Fruit fly (Drosophila melanogaster) whole organism, embryonic: ENCODE results near the gene CG43255.

Experiments
- Aef1 ChIP-seq: fragments of 200-800 bp; sonication (Bioruptor generic); IDR thresholded peaks from 3 replicates; pipeline ENCODE4 v1.3.6; 2022; ENCODE audit warnings: missing biosample characterization, missing genetic modification characterization
- Asciz ChIP-seq: fragments of 200-800 bp; sonication (Bioruptor generic); optimal IDR thresholded peaks from 2 replicates; lab custom pipeline; 2017; ENCODE audit warnings: missing biosample characterization, mild to moderate bottlenecking, missing genetic modification characterization, missing genetic modification reagents
- BEAF-32 ChIP-seq: fragments of 200-800 bp; sonication (Bioruptor generic); optimal IDR thresholded peaks from 3 replicates; lab custom pipeline; 2017; ENCODE audit warnings: missing biosample characterization, missing genetic modification characterization, mild to moderate bottlenecking, moderate library complexity, missing genetic modification reagents
- Bgb ChIP-seq: fragments of 200-800 bp; sonication (Bioruptor generic); IDR thresholded peaks from 2 replicates; pipeline ENCODE4 v1.3.6; 2022; ENCODE audit warnings: missing biosample characterization, missing genetic modification characterization; ENCODE audit not compliant: partially characterized antibody
- Blimp-1 ChIP-seq: fragments of 200-800 bp; sonication (Bioruptor generic); optimal IDR thresholded peaks from 3 replicates; lab custom pipeline; 2018; ENCODE audit warnings: missing biosample characterization, missing genetic modification characterization, mild to moderate bottlenecking, moderate library complexity, missing genetic modification reagents
- CG10321 ChIP-seq: fragments of 200-800 bp; sonication (Bioruptor generic); IDR thresholded peaks from 2 replicates; pipeline ENCODE4 v1.3.6; 2022; ENCODE audit warnings: missing biosample characterization, missing genetic modification characterization
- CG10366 ChIP-seq: fragments of 200-800 bp; sonication (Bioruptor generic); IDR thresholded peaks from 2 replicates; pipeline ENCODE4 v1.3.6; 2022; ENCODE audit warnings: missing biosample characterization, missing genetic modification characterization
- CG12071 ChIP-seq: fragments of 200-800 bp; sonication (Bioruptor generic); optimal IDR thresholded peaks from 3 replicates; lab custom pipeline; 2018; ENCODE audit warnings: missing biosample characterization, mild to moderate bottlenecking, missing genetic modification characterization
- CG14710 ChIP-seq: fragments of 200-800 bp; sonication (Bioruptor generic); optimal IDR thresholded peaks from 3 replicates; lab custom pipeline; 2019; ENCODE audit warnings: missing biosample characterization, mild to moderate bottlenecking, missing genetic modification characterization, moderate library complexity
- CG14860 ChIP-seq: fragments of 200-800 bp; sonication (Bioruptor generic); IDR thresholded peaks from 3 replicates; pipeline ENCODE4 v1.3.6; 2022; ENCODE audit warnings: missing biosample characterization, missing genetic modification characterization; ENCODE audit not compliant: partially characterized antibody
- CG15269 ChIP-seq: fragments of 200-800 bp; sonication (Bioruptor generic); optimal IDR thresholded peaks from 2 replicates; lab custom pipeline; 2018; ENCODE audit warnings: missing biosample characterization, mild to moderate bottlenecking, missing genetic modification characterization, moderate library complexity
- CG16863 ChIP-seq: fragments of 200-800 bp; sonication (Bioruptor generic); optimal IDR thresholded peaks from 3 replicates; lab custom pipeline; 2016; ENCODE audit warnings: missing biosample characterization, missing genetic modification characterization
- CG30403 ChIP-seq: fragments of 200-800 bp; sonication (Bioruptor generic); optimal IDR thresholded peaks from 3 replicates; lab custom pipeline; 2016; ENCODE audit warnings: missing biosample characterization, missing genetic modification characterization
- CG32532 ChIP-seq: fragments of 200-800 bp; sonication (Bioruptor generic); IDR thresholded peaks from 2 replicates; pipeline ENCODE4 v1.3.6; 2022; ENCODE audit warnings: missing biosample characterization, missing genetic modification characterization
- CG34422 ChIP-seq: fragments of 200-800 bp; sonication (Bioruptor generic); IDR thresholded peaks from 3 replicates; pipeline ENCODE4 v1.3.6; 2022; ENCODE audit warnings: missing biosample characterization, missing genetic modification characterization
- CG4282 ChIP-seq: fragments of 200-800 bp; sonication (Bioruptor generic); optimal IDR thresholded peaks from 2 replicates; lab custom pipeline; 2016; ENCODE audit warnings: missing biosample characterization, missing genetic modification characterization
- CG4707 ChIP-seq: fragments of 200-800 bp; sonication (Bioruptor generic); optimal IDR thresholded peaks from 2 replicates; lab custom pipeline; 2018; ENCODE audit warnings: missing biosample characterization, mild to moderate bottlenecking, missing genetic modification characterization, moderate library complexity
- CG4854 ChIP-seq: fragments of 200-800 bp; sonication (Bioruptor generic); optimal IDR thresholded peaks from 2 replicates; lab custom pipeline; 2016; ENCODE audit warnings: missing biosample characterization, missing genetic modification characterization, inconsistent platforms
- CG6683 ChIP-seq: fragments of 200-800 bp; sonication (Bioruptor generic); optimal IDR thresholded peaks from 2 replicates; lab custom pipeline; 2017; ENCODE audit warnings: missing biosample characterization, mild to moderate bottlenecking, missing genetic modification characterization, missing genetic modification reagents
- CG7372 ChIP-seq: fragments of 200-800 bp; sonication (Bioruptor generic); IDR thresholded peaks from 2 replicates; pipeline ENCODE4 v1.3.6; 2022; ENCODE audit warnings: missing biosample characterization, missing genetic modification characterization
- CG8924 ChIP-seq: fragments of 200-800 bp; optimal IDR thresholded peaks from 3 replicates; lab custom pipeline; 2019; ENCODE audit warnings: missing biosample characterization, mild to moderate bottlenecking, missing genetic modification characterization, moderate library complexity
- CG9797 ChIP-seq: fragments of 200-800 bp; sonication (Bioruptor generic); optimal IDR thresholded peaks from 3 replicates; lab custom pipeline; 2018; ENCODE audit warnings: missing biosample characterization, mild to moderate bottlenecking, missing genetic modification characterization
- Dbx ChIP-seq: fragments of 200-800 bp; sonication (Bioruptor generic); IDR thresholded peaks from 3 replicates; pipeline ENCODE4 v1.3.6; 2022; ENCODE audit warnings: missing biosample characterization, missing genetic modification characterization
- HLH54F ChIP-seq: fragments of 200-800 bp; sonication (Bioruptor generic); optimal IDR thresholded peaks from 3 replicates; lab custom pipeline; 2016; ENCODE audit warnings: missing biosample characterization, missing genetic modification characterization
- MBD-R2 ChIP-seq: fragments of 200-800 bp; sonication (Bioruptor generic); IDR thresholded peaks from 2 replicates; pipeline ENCODE4 v1.3.6; 2022; ENCODE audit warnings: missing biosample characterization, missing genetic modification characterization
- Mrtf ChIP-seq: fragments of 200-800 bp; sonication (Bioruptor generic); IDR thresholded peaks from 3 replicates; pipeline ENCODE4 v1.3.6; 2022; ENCODE audit warnings: missing biosample characterization, missing genetic modification characterization
- NC2α ChIP-seq: fragments of 200-800 bp; sonication (Bioruptor generic); optimal IDR thresholded peaks from 2 replicates; lab custom pipeline; 2016; ENCODE audit warnings: missing biosample characterization, missing genetic modification characterization
- NFAT ChIP-seq: fragments of 200-800 bp; sonication (Bioruptor generic); IDR thresholded peaks from 2 replicates; pipeline ENCODE4 v1.3.6; 2022; ENCODE audit warnings: missing biosample characterization, missing genetic modification characterization
- Nf-YC ChIP-seq: fragments of 200-800 bp; optimal IDR thresholded peaks from 3 replicates; lab custom pipeline; 2019; ENCODE audit warnings: missing biosample characterization, mild to moderate bottlenecking, missing genetic modification characterization, moderate library complexity
- Trl ChIP-seq, 3 experiments: fragments of >200 bp in 2 of 3; fragments of 200-800 bp in 1 of 3; sonication (Bioruptor generic) in 1 of 3; optimal IDR thresholded peaks; 2 replicates in 1 of 3; 3 replicates in 2 of 3; lab custom pipeline; 2016 to 2017; ENCODE audit warnings: missing biosample characterization in 1 of 3, missing genetic modification characterization in 1 of 3
- caup ChIP-seq: fragments of 200-800 bp; sonication (Bioruptor generic); optimal IDR thresholded peaks from 3 replicates; lab custom pipeline; 2017; ENCODE audit warnings: missing biosample characterization, mild to moderate bottlenecking, missing genetic modification characterization, moderate library complexity; ENCODE audit not compliant: severe bottlenecking
- ci ChIP-seq: fragments of 200-800 bp; sonication (Bioruptor generic); IDR thresholded peaks from 3 replicates; pipeline ENCODE4 v1.3.6; 2022; ENCODE audit warnings: missing biosample characterization, missing genetic modification characterization
- dpn ChIP-seq, 2 experiments: fragments of 200-800 bp; sonication (Bioruptor generic); optimal IDR thresholded peaks; 3 replicates each; lab custom pipeline; 2016; ENCODE audit warnings: missing biosample characterization in 2 of 2, missing genetic modification characterization in 2 of 2
- ftz-f1 ChIP-seq: fragments of 200-800 bp; sonication (Bioruptor generic); optimal IDR thresholded peaks from 2 replicates; lab custom pipeline; 2016; ENCODE audit warnings: missing biosample characterization, missing genetic modification characterization
- kay ChIP-seq: fragments of 200-800 bp; sonication (Bioruptor generic); optimal IDR thresholded peaks from 2 replicates; lab custom pipeline; 2016; ENCODE audit warnings: missing biosample characterization, missing genetic modification characterization
- lbe ChIP-seq: fragments of 200-800 bp; sonication (Bioruptor generic); optimal IDR thresholded peaks from 2 replicates; lab custom pipeline; 2016; ENCODE audit warnings: missing biosample characterization, mild to moderate bottlenecking, missing genetic modification characterization
- mam ChIP-seq: fragments of 200-800 bp; sonication (Bioruptor generic); optimal IDR thresholded peaks from 3 replicates; lab custom pipeline; 2016; ENCODE audit warnings: missing biosample characterization, missing genetic modification characterization
- org-1 ChIP-seq: fragments of 200-800 bp; sonication (Bioruptor generic); optimal IDR thresholded peaks from 2 replicates; lab custom pipeline; 2017; ENCODE audit warnings: missing biosample characterization, missing genetic modification characterization
- otp ChIP-seq: fragments of 200-800 bp; sonication (Bioruptor generic); IDR thresholded peaks from 3 replicates; pipeline ENCODE4, ENCODE4 v1.3.6; 2022; ENCODE audit warnings: missing biosample characterization, missing genetic modification characterization
- pan ChIP-seq, 4 experiments: fragments of >200 bp in 3 of 4; fragments of 200-800 bp in 1 of 4; sonication (Bioruptor generic) in 1 of 4; optimal IDR thresholded peaks in 3 of 4; IDR thresholded peaks in 1 of 4; 2 replicates each; pipeline versions ENCODE4 v1.3.6 to Lab custom; 2017 to 2022; ENCODE audit warnings: missing biosample characterization in 2 of 4, missing genetic modification characterization in 2 of 4, mixed read lengths in 1 of 4
- pros ChIP-seq: fragments of 200-800 bp; sonication (Bioruptor generic); optimal IDR thresholded peaks from 3 replicates; lab custom pipeline; 2019; ENCODE audit warnings: missing biosample characterization, mild to moderate bottlenecking, missing genetic modification characterization, moderate library complexity
- seq ChIP-seq: fragments of 200-800 bp; sonication (Bioruptor generic); IDR thresholded peaks from 2 replicates; pipeline ENCODE4 v1.3.6; 2022; ENCODE audit warnings: missing biosample characterization, missing genetic modification characterization
- shn ChIP-seq: fragments of 200-800 bp; sonication (Bioruptor generic); optimal IDR thresholded peaks from 3 replicates; lab custom pipeline; 2016; ENCODE audit warnings: missing biosample characterization, missing genetic modification characterization
- sim ChIP-seq: fragments of 200-800 bp; sonication (Bioruptor generic); IDR thresholded peaks from 2 replicates; pipeline ENCODE4 v1.3.6; 2022; ENCODE audit warnings: missing biosample characterization, missing genetic modification characterization
- tll ChIP-seq, 2 experiments: fragments of 200-800 bp in 1 of 2; fragments of >200 bp in 1 of 2; sonication (Bioruptor generic) in 1 of 2; optimal IDR thresholded peaks; 2 replicates each; lab custom pipeline; 2017 to 2019; ENCODE audit warnings: missing biosample characterization in 2 of 2, missing genetic modification characterization in 2 of 2, mild to moderate bottlenecking in 1 of 2, moderate library complexity in 1 of 2
- toy ChIP-seq: fragments of 200-800 bp; sonication (Bioruptor generic); IDR thresholded peaks from 2 replicates; pipeline ENCODE4 v1.3.6; 2022; ENCODE audit warnings: missing biosample characterization, missing genetic modification characterization
- trem ChIP-seq: fragments of 200-800 bp; optimal IDR thresholded peaks from 3 replicates; lab custom pipeline; 2019; ENCODE audit warnings: missing biosample characterization, mild to moderate bottlenecking, missing genetic modification characterization, moderate library complexity
- tx ChIP-seq: fragments of 200-800 bp; sonication (Bioruptor generic); optimal IDR thresholded peaks from 2 replicates; lab custom pipeline; 2016; ENCODE audit warnings: missing biosample characterization, missing genetic modification characterization
- zf30C ChIP-seq: fragments of 200-800 bp; sonication (Bioruptor generic); optimal IDR thresholded peaks from 3 replicates; lab custom pipeline; 2018; ENCODE audit warnings: missing biosample characterization, mild to moderate bottlenecking, missing genetic modification characterization

CG43255 gene

DNA sequence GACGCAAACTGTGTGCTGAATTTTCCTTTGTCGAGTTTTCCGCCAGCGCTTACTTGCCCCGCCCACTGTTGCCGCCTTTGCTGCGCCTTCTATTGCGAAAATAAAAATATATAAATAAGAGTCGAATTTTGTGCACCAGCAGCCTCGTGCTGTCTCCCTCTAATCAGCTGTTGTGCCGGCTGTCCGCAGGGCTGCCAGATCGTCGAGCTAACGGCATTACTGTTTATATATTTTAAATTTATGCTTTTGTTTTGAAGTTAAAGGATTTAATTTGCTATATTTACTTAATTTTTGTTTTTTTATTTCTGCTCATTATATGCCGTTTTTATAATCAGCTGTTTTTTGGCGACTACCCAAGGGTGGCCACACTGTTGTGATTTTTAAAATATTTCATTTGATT lies 23.7 kb upstream of the CG43255 start, which contains the start of gene Uros1 (continued):
- TF ChIP-seq Blimp-1 (no peak), sim (no peak), shn (GFP tag; lab: Kevin White, UChicago) (no peak), BEAF-32 (GFP tag; lab: Kevin White, UChicago) (peak; percentile 51), mam (no peak), CG14710 (tag; lab: Kevin White, UChicago) (peak; percentile 55), CG10366 (GFP tag; lab: Robert Waterston, UW) (peak; percentile 54), CG8924 (no peak), CG34422 (GFP tag; lab: Robert Waterston, UW) (peak; percentile 66; the same call in 1 of the 3 replicates), kay (GFP tag; lab: Kevin White, UChicago) (no peak), tll (GFP tag; optimal IDR thresholded peaks at IDR 0.05; lab: Kevin White, UChicago) (no peak), Bgb (GFP tag; lab: Robert Waterston, UW) (no peak), NFAT (GFP tag; lab: Robert Waterston, UW) (no peak), HLH54F (peak; percentile 27), CG4854 (GFP tag; lab: Kevin White, UChicago) (no peak), Nf-YC (tag; lab: Kevin White, UChicago) (peak; percentile 5), otp (GFP tag; lab: Robert Waterston, UW) (0 out of 3 replicates have a peak, but pooled peaks have one; percentile 41), lbe (GFP tag; lab: Kevin White, UChicago) (peak; percentile 20), CG10321 (GFP tag; lab: Robert Waterston, UW) (0 out of 2 replicates have a peak, but pooled peaks have one; percentile 11), Asciz (GFP tag; lab: Kevin White, UChicago) (peak; percentile 0), CG15269 (peak; percentile 16), NC2α (GFP tag; lab: Kevin White, UChicago) (no peak), toy (GFP tag; lab: Robert Waterston, UW) (0 out of 2 replicates have a peak, but pooled peaks have one; percentile 20), seq (GFP tag; lab: Robert Waterston, UW) (no peak), Aef1 (GFP tag; lab: Robert Waterston, UW) (peak; percentile 17; the same call in 1 of the 3 replicates), dpn (GFP tag; optimal IDR thresholded peaks at IDR 0.05; lab: Kevin White, UChicago) (peak in 1 of 2 experiments; percentile 18), CG16863 (GFP tag; lab: Kevin White, UChicago) (no peak), Dbx (0 out of 3 replicates have a peak, but pooled peaks have one; percentile 23), CG6683 (no peak), MBD-R2 (GFP tag; lab: Robert Waterston, UW) (peak; percentile 85), Trl (optimal IDR thresholded peaks at IDR 0.05; lab: Kevin White, UChicago) (no peak), Trl (GFP tag; optimal IDR thresholded peaks at IDR 0.05; lab: Kevin White, UChicago) (no peak), ftz-f1 (GFP tag; lab: Kevin White, UChicago) (no peak), zf30C (GFP tag; lab: Kevin White, UChicago) (no peak), trem (peak; percentile 49), org-1 (GFP tag; lab: Kevin White, UChicago) (no peak), CG14860 (GFP tag; lab: Robert Waterston, UW) (no peak), Mrtf (GFP tag; lab: Robert Waterston, UW) (no peak), ci (peak; percentile 62; the same call in 1 of the 3 replicates), tx (GFP tag; lab: Kevin White, UChicago) (no peak), CG4282 (GFP tag; lab: Kevin White, UChicago) (no peak), CG9797 (peak; percentile 3), CG7372 (no peak), CG12071 (GFP tag; lab: Kevin White, UChicago) (no peak), CG30403 (GFP tag; lab: Kevin White, UChicago) (peak; percentile 12), pan (optimal IDR thresholded peaks at IDR 0.05; lab: Kevin White, UChicago) (no peak), pan (GFP tag; optimal IDR thresholded peaks at IDR 0.05 in 1 of 2, IDR thresholded peaks at IDR 0.05 in 1 of 2) (peak in 1 of 2 experiments; percentile 74), pros (GFP tag; lab: Kevin White, UChicago) (no peak), CG32532 (GFP tag; lab: Robert Waterston, UW) (peak; percentile 46; the same call in 1 of the 2 replicates), CG4707 (GFP tag; lab: Kevin White, UChicago) (no peak), caup (no peak)
